Worm (Caenorhabditis elegans): ENCODE measurements around the gene ZK1248.15.
A peak's percentile ranks its signal among the peaks of the same experiment; 100 is the strongest.

ce11 chrII:5865405-5866308 is 27.3 kb upstream of the ZK1248.15 start, which contains the start of gene F55C12.19:
- TF ChIP-seq ceh-44 (GFP tag; IDR thresholded peaks at IDR 0.05) (no peak), ztf-11 (tag; optimal IDR thresholded peaks at IDR 0.05) (no peak), aha-1 (tag) (peak; percentile 97), snpc-4 (tag; optimal IDR thresholded peaks at IDR 0.05) (no peak), mxl-2 (GFP tag; conservative IDR thresholded peaks at IDR 0.05) (no peak), lin-39 (tag; optimal IDR thresholded peaks at IDR 0.05) (no peak), cey-2 (tag; optimal IDR thresholded peaks at IDR 0.05; ENCODE audit: borderline replicate concordance, insufficient read depth) (no peak), fos-1 (tag; optimal IDR thresholded peaks at IDR 0.05) (no peak), jun-1 (tag; optimal IDR thresholded peaks at IDR 0.05) (no peak), nhr-28 (tag; optimal IDR thresholded peaks at IDR 0.05) (peak; percentile 39), dmd-6 (GFP tag; IDR thresholded peaks at IDR 0.05) (peak; percentile 59), dmd-9 (GFP tag; IDR thresholded peaks at IDR 0.05) (no peak), lin-13 (GFP tag; optimal IDR thresholded peaks at IDR 0.05) (no peak)

All from whole organism, L4 larva.